Worm (Caenorhabditis elegans) whole organism, late embryonic: ENCODE results near the gene sri-6.

Source experiments
- K02D7.2 ChIP-seq: sonication (generic microtip); optimal IDR thresholded peaks from 2 replicates; lab custom pipeline; 2017; ENCODE audit warnings: mild to moderate bottlenecking, missing genetic modification characterization, missing compliant biosample characterization
- nfya-1 ChIP-seq: sonication (generic microtip); optimal IDR thresholded peaks from 2 replicates; lab custom pipeline; 2017; ENCODE audit warnings: missing genetic modification characterization, mild to moderate bottlenecking, missing compliant biosample characterization, antibody characterized with exemption, moderate library complexity
- nhr-11 ChIP-seq: fragments of 150-350 bp; optimal IDR thresholded peaks from 2 replicates; lab custom pipeline; 2014; ENCODE audit warnings: missing biosample characterization, missing genetic modification characterization
- pha-4 ChIP-seq: fragments of 150-350 bp; optimal IDR thresholded peaks from 2 replicates; lab custom pipeline; 2018; ENCODE audit warnings: missing biosample characterization, missing genetic modification reagents, missing genetic modification characterization
- zip-5 ChIP-seq: sonication (generic microtip); optimal IDR thresholded peaks from 2 replicates; lab custom pipeline; 2016; ENCODE audit warnings: missing genetic modification characterization, missing compliant biosample characterization

- TF ChIP-seq pha-4 (no peak), nhr-11 (tag; lab: Kevin White, UChicago) (no peak), nfya-1 (no peak), K02D7.2 (tag; lab: Kevin White, UChicago) (no peak), zip-5 (tag; lab: Kevin White, UChicago) (no peak)
These were observed 8.1 kb downstream of the sri-6 start, which contains the start of gene sun-1 for ce11 chrV:13193488-13194042.
